Worm (Caenorhabditis elegans) whole organism, L3 larva: ENCODE results near the gene D1025.10.

Source experiments
- R02D3.7 ChIP-seq: fragments of 150-350 bp; optimal IDR thresholded peaks from 2 replicates; lab custom pipeline; 2014; ENCODE audit warnings: missing biosample characterization, missing genetic modification characterization
- ZK546.5 ChIP-seq: sonication (generic microtip); optimal IDR thresholded peaks from 2 replicates; lab custom pipeline; 2017; ENCODE audit warnings: missing biosample characterization, missing genetic modification characterization
- aly-2 ChIP-seq: fragments of 150-350 bp; optimal IDR thresholded peaks from 2 replicates; lab custom pipeline; 2014; ENCODE audit warnings: missing biosample characterization, missing genetic modification characterization
- ama-1 ChIP-seq: fragments of 150-350 bp; optimal IDR thresholded peaks from 2 replicates; lab custom pipeline; 2018
- ceh-16 ChIP-seq: sonication (generic microtip); optimal IDR thresholded peaks from 2 replicates; lab custom pipeline; 2017; ENCODE audit warnings: missing biosample characterization, missing genetic modification characterization
- ceh-82 ChIP-seq: fragments of 150-350 bp; optimal IDR thresholded peaks from 2 replicates; lab custom pipeline; 2014; ENCODE audit warnings: missing biosample characterization, missing genetic modification characterization
- ceh-9 ChIP-seq: sonication (generic microtip); optimal IDR thresholded peaks from 2 replicates; lab custom pipeline; 2018; ENCODE audit warnings: missing biosample characterization, missing genetic modification characterization
- daf-12 ChIP-seq: fragments of 150-350 bp; optimal IDR thresholded peaks from 2 replicates; lab custom pipeline; 2014; ENCODE audit warnings: missing biosample characterization, missing genetic modification reagents, missing genetic modification characterization
- egl-27 ChIP-seq: sonication (generic microtip); optimal IDR thresholded peaks from 4 replicates; lab custom pipeline; 2017; ENCODE audit warnings: missing biosample characterization, missing genetic modification reagents, missing genetic modification characterization
- egl-5 ChIP-seq: fragments of 150-350 bp; optimal IDR thresholded peaks from 2 replicates; lab custom pipeline; 2017; ENCODE audit warnings: missing biosample characterization, missing genetic modification reagents, missing genetic modification characterization, inconsistent platforms
- elt-1 ChIP-seq: fragments of 150-350 bp; optimal IDR thresholded peaks from 2 replicates; lab custom pipeline; 2014; ENCODE audit warnings: missing biosample characterization, missing genetic modification characterization
- elt-2 ChIP-seq: sonication (generic microtip); optimal IDR thresholded peaks from 2 replicates; lab custom pipeline; 2016; ENCODE audit warnings: missing genetic modification reagents, mild to moderate bottlenecking, missing genetic modification characterization, missing compliant biosample characterization
- elt-3 ChIP-seq, 3 experiments: fragments of 150-350 bp in 1 of 3; sonication (generic microtip) in 2 of 3; optimal IDR thresholded peaks; 2 replicates in 2 of 3; 4 replicates in 1 of 3; lab custom pipeline; 2014 to 2017; ENCODE audit warnings: missing biosample characterization in 3 of 3, missing genetic modification characterization in 3 of 3
- hmg-11 ChIP-seq: sonication (generic microtip); optimal IDR thresholded peaks from 2 replicates; lab custom pipeline; 2016; ENCODE audit warnings: missing genetic modification characterization, missing compliant biosample characterization
- jun-1 ChIP-seq: fragments of 150-350 bp; optimal IDR thresholded peaks from 2 replicates; lab custom pipeline; 2014; ENCODE audit warnings: missing biosample characterization, missing genetic modification reagents, missing genetic modification characterization
- lin-15B ChIP-seq: fragments of 150-350 bp; optimal IDR thresholded peaks from 2 replicates; lab custom pipeline; 2014; ENCODE audit warnings: missing biosample characterization, missing genetic modification characterization
- lin-39 ChIP-seq: fragments of 150-350 bp; optimal IDR thresholded peaks from 2 replicates; lab custom pipeline; 2018; ENCODE audit warnings: missing biosample characterization, missing genetic modification reagents, missing genetic modification characterization
- lsy-12 ChIP-seq: sonication (generic microtip); optimal IDR thresholded peaks from 2 replicates; lab custom pipeline; 2016; ENCODE audit warnings: mild to moderate bottlenecking, missing genetic modification characterization, missing compliant biosample characterization
- mdl-1 ChIP-seq: fragments of 150-350 bp; optimal IDR thresholded peaks from 2 replicates; lab custom pipeline; 2014; ENCODE audit warnings: missing biosample characterization, missing genetic modification characterization
- mml-1 ChIP-seq: fragments of 150-350 bp; sonication (generic microtip); optimal IDR thresholded peaks from 3 replicates; lab custom pipeline; 2014; ENCODE audit warnings: missing biosample characterization, missing genetic modification characterization
- nfya-1 ChIP-seq: sonication (generic microtip); optimal IDR thresholded peaks from 2 replicates; lab custom pipeline; 2017; ENCODE audit warnings: missing genetic modification characterization, mild to moderate bottlenecking, missing compliant biosample characterization, antibody characterized with exemption, moderate library complexity; ENCODE audit not compliant: insufficient read depth
- nhr-11 ChIP-seq: fragments of 150-350 bp; optimal IDR thresholded peaks from 2 replicates; lab custom pipeline; 2014; ENCODE audit warnings: missing biosample characterization, missing genetic modification characterization
- nhr-23 ChIP-seq: fragments of 150-350 bp; optimal IDR thresholded peaks from 2 replicates; lab custom pipeline; 2014; ENCODE audit warnings: missing biosample characterization, missing genetic modification reagents, missing genetic modification characterization
- nhr-237 ChIP-seq: fragments of 150-350 bp; optimal IDR thresholded peaks from 2 replicates; lab custom pipeline; 2014; ENCODE audit warnings: missing biosample characterization, missing genetic modification characterization
- nhr-25 ChIP-seq: sonication (generic microtip); optimal IDR thresholded peaks from 2 replicates; lab custom pipeline; 2017; ENCODE audit warnings: missing biosample characterization, missing genetic modification characterization
- nhr-28 ChIP-seq: fragments of 150-350 bp; optimal IDR thresholded peaks from 2 replicates; lab custom pipeline; 2014; ENCODE audit warnings: missing biosample characterization, missing genetic modification characterization
- nhr-43 ChIP-seq: sonication (generic microtip); optimal IDR thresholded peaks from 2 replicates; lab custom pipeline; 2016; ENCODE audit warnings: mild to moderate bottlenecking, missing genetic modification characterization, missing compliant biosample characterization; ENCODE audit not compliant: poor library complexity, severe bottlenecking
- nhr-67 ChIP-seq: fragments of 150-350 bp; optimal IDR thresholded peaks from 2 replicates; lab custom pipeline; 2014; ENCODE audit warnings: missing biosample characterization, missing genetic modification characterization
- nhr-76 ChIP-seq: fragments of 150-350 bp; sonication (generic microtip); optimal IDR thresholded peaks from 5 replicates; lab custom pipeline; 2014; ENCODE audit warnings: missing biosample characterization, missing genetic modification characterization
- nhr-77 ChIP-seq: fragments of 150-350 bp; optimal IDR thresholded peaks from 2 replicates; lab custom pipeline; 2014; ENCODE audit warnings: missing biosample characterization, missing genetic modification characterization
- pha-4 ChIP-seq: fragments of 150-350 bp; optimal IDR thresholded peaks from 2 replicates; lab custom pipeline; 2014; ENCODE audit warnings: missing biosample characterization, missing genetic modification reagents, missing genetic modification characterization
- pqm-1 ChIP-seq: fragments of 150-350 bp; optimal IDR thresholded peaks from 2 replicates; lab custom pipeline; 2017; ENCODE audit warnings: missing biosample characterization, missing genetic modification characterization, inconsistent platforms
- sea-2 ChIP-seq: fragments of 150-350 bp; sonication (generic microtip); optimal IDR thresholded peaks from 4 replicates; lab custom pipeline; 2014; ENCODE audit warnings: missing biosample characterization, missing genetic modification reagents, missing genetic modification characterization
- skn-1 ChIP-seq: fragments of 150-350 bp; optimal IDR thresholded peaks from 2 replicates; lab custom pipeline; 2014; ENCODE audit warnings: missing biosample characterization, missing genetic modification characterization
- snpc-4 ChIP-seq: fragments of 150-350 bp; optimal IDR thresholded peaks from 2 replicates; lab custom pipeline; 2014; ENCODE audit warnings: missing biosample characterization, missing genetic modification characterization
- tbx-2 ChIP-seq: sonication (generic microtip); optimal IDR thresholded peaks from 2 replicates; lab custom pipeline; 2016; ENCODE audit warnings: mild to moderate bottlenecking, missing genetic modification characterization, missing compliant biosample characterization
- unc-39 ChIP-seq: sonication (generic microtip); optimal IDR thresholded peaks from 4 replicates; lab custom pipeline; 2017; ENCODE audit warnings: missing biosample characterization, missing genetic modification characterization
- unc-62 ChIP-seq: fragments of 150-350 bp; sonication (generic microtip); optimal IDR thresholded peaks from 4 replicates; lab custom pipeline; 2014; ENCODE audit warnings: missing biosample characterization, missing genetic modification reagents, missing genetic modification characterization
- zag-1 ChIP-seq: fragments of 150-350 bp; optimal IDR thresholded peaks from 2 replicates; lab custom pipeline; 2014; ENCODE audit warnings: missing biosample characterization, missing genetic modification characterization
- ztf-11 ChIP-seq: fragments of 150-350 bp; optimal IDR thresholded peaks from 2 replicates; lab custom pipeline; 2014; ENCODE audit warnings: missing biosample characterization, missing genetic modification characterization
- ztf-4 ChIP-seq: fragments of 150-350 bp; optimal IDR thresholded peaks from 2 replicates; lab custom pipeline; 2014; ENCODE audit warnings: missing biosample characterization, missing genetic modification characterization

D1025.10 gene

DNA sequence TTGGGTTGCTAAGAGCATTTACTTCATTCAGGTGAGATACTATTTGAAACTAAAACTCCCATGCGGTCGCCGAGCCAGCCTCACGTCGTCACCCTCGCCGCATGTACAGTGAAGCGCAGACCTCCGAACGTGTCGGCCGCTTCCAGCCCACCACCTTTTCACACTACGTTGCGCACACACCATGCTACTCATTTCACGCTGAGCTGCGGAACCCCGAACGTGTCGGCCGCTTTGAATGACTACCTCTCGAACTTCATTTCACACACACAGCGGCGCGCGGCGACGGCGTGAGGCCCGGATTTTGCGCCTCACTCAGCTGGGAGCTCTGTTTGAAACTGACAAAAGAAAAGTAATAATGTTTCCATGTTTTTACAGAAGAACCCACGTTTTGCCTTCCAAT, 35.0 kb upstream of the D1025.10 start:
- TF ChIP-seq snpc-4 (peak; percentile 11), nfya-1 (no peak), elt-2 (no peak)

DNA sequence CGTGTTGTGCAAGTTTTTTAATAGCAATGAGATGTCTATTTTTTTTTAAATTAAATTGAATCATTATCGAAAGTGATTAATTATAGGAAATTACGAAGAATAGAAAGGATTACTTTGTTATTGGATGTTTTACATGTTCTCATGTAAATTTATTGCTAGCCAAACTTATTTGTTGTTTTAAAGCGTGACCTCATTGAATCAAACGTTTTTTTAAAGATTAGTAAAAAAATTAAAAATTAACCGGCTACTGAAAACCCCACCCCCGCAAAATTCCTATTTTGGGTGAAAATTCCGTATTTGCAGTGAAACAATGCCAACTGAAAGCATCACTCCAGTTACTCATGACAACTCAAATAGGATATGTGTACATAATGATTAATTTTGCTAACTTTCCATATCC, 31.8 kb upstream of the D1025.10 start, which contains the start of gene M163.8:
TSS of gene M163.8 (plus strand) at position 301 of the 400 bp plus-strand sequence.
- TF ChIP-seq ZK546.5 (tag; lab: Kevin White, UChicago): no peak

DNA sequence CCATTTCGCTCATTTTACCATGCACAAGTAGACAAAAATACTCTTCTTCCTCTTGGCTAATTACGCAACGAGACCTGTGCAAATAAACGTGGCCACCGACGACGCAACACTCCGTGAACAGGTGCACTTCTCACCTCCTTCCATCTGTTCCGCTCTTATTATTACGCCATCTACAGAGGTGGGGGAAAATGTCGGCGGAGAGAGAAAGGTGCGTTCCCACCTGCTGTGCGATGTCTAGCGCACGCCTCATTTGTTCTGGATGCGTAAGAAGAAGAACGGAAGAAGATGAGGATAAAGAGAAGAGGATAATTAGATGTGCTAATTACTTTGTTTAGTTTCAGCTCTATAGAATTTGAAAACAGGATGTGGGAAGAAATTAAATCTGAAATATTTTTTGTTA, 30.2 kb upstream of the D1025.10 start:
- TF ChIP-seq pqm-1 (tag; lab: Kevin White, UChicago): no peak
- TF ChIP-seq snpc-4: no peak
- no peak for TF ChIP-seq unc-62 (GFP tag; lab: Kevin White, UChicago)

DNA sequence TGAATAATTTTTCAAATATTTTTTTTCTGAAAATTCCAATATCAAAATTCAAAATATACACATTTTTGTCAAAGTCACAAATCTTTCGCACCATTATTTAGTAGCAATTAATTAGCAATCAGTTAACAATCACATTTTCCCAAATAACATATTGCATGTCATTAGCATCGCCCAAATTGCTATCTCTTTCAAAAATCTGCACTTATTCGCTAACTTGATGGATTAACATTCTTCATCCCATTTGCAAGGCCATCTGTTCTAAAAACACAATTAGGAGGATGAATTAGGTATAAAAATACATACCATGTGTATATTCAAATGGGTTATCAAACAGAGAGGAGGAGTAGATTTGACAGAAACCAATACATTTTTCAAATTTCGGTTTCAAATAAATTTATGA, 29.3 kb upstream of the D1025.10 start:
- TF ChIP-seq nhr-25 (tag; lab: Kevin White, UChicago): peak; percentile 68
- TF ChIP-seq elt-1: peak; percentile 29
- no peak for TF ChIP-seq nhr-67
- TF ChIP-seq, all 47 proteins: peak for 2

DNA sequence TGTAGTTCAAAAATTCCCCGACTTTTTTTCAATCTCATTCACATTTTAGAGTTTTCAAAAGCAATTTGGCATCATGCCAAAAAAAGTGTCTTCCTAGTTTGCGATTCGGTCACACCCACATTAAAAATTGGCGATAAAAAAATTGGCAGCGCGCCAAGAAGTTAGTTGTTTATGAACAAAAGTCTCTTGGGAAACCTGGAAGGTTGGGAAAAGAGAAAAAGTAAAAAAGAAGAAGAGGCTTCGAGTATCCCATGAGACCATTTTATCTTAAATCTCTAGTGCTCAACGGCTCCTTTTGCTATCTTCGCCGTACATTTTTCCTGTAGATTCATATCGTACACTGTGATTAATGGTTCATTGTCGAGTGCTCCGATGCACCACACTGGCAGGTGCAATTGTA, 28.8 kb upstream of the D1025.10 start:
- TF ChIP-seq nhr-77 (tag; lab: Kevin White, UChicago) (no peak), ceh-82 (tag; lab: Kevin White, UChicago) (no peak), lin-39 (peak; percentile 25), nhr-76 (tag; lab: Kevin White, UChicago) (no peak), mml-1 (no peak), aly-2 (tag; lab: Kevin White, UChicago) (no peak), ztf-4 (no peak), R02D3.7 (tag; lab: Kevin White, UChicago) (no peak), nhr-11 (tag; lab: Kevin White, UChicago) (no peak), skn-1 (no peak), elt-1 (peak; percentile 66), mdl-1 (tag; lab: Kevin White, UChicago) (no peak), ztf-11 (tag; lab: Kevin White, UChicago) (no peak), ZK546.5 (tag; lab: Kevin White, UChicago) (no peak), ceh-9 (no peak), egl-5 (no peak), nhr-43 (no peak)

DNA sequence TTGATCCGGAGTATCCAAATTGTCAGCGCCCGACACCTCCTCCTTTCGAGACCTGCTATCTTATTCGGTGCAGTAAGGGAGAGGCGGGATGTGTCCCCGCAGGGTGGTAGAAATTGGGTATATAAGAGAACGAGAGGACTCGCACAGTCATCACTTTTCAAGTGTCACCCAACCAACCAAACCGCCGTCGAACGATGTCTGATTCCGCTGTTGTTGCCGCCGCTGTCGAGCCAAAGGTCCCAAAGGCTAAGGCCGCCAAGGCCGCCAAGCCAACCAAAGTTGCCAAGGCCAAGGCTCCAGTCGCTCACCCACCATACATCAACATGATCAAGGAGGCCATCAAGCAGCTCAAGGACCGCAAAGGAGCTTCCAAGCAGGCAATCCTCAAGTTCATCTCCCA, 26.7 kb upstream of the D1025.10 start, which contains the start of gene his-24:
TSS of gene his-24 (plus strand) at position 150 of the 400 bp plus-strand sequence.
- TF ChIP-seq snpc-4 (peak; percentile 33), ceh-82 (tag; lab: Kevin White, UChicago) (peak; percentile 38), elt-1 (peak; percentile 7), nhr-77 (tag; lab: Kevin White, UChicago) (peak; percentile 3), lsy-12 (tag; lab: Kevin White, UChicago) (peak; percentile 75), nhr-23 (peak; percentile 86), nhr-237 (no peak), nhr-67 (no peak), elt-3 (tag; optimal IDR thresholded peaks at IDR 0.05; lab: Kevin White, UChicago) (peak in 1 of 3 experiments; percentile 10), nhr-43 (peak; percentile 60), zag-1 (tag; lab: Kevin White, UChicago) (no peak), daf-12 (no peak), lin-39 (peak; percentile 92), mml-1 (no peak), tbx-2 (peak; percentile 18), nhr-28 (tag; lab: Kevin White, UChicago) (no peak), ceh-16 (tag; lab: Kevin White, UChicago) (no peak), unc-39 (no peak), hmg-11 (peak; percentile 56), nfya-1 (peak; percentile 72), ceh-9 (no peak), elt-2 (peak; percentile 59), R02D3.7 (tag; lab: Kevin White, UChicago) (peak; percentile 16), nhr-25 (tag; lab: Kevin White, UChicago) (peak; percentile 94), ZK546.5 (tag; lab: Kevin White, UChicago) (no peak), sea-2 (no peak), mdl-1 (tag; lab: Kevin White, UChicago) (no peak), egl-27 (tag; lab: Kevin White, UChicago) (peak; percentile 49), jun-1 (tag; lab: Kevin White, UChicago) (peak; percentile 60), lin-15B (tag; lab: Kevin White, UChicago) (no peak), egl-5 (no peak), pha-4 (tag; lab: Kevin White, UChicago) (peak; percentile 81), ama-1 (lab: Kevin White, UChicago) (peak; percentile 91), skn-1 (peak; percentile 82)
